Worm (Caenorhabditis elegans): ENCODE data around the gene lido-7.

Gene lido-7

DNA sequence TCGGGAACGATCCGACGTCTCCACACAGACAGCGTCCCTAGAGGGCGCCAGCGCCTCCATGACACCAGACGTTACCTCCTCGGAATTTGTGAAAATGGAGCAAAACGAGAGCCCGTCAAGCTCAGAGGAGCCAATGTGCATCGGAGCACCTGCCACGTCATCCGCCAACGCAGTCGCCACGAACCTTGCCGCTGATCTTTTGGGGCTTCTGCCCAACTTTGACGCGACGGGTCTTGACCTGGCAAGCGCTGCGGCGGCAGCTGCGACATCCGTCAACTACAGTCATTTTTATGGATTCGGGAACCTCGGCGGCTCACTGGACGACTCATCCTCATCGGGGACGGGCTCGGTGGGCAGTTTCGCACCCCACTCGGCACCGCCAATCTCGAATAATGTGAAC is 2.7 kb upstream of the lido-7 start:
- no peak for TF ChIP-seq skn-1 (tag; optimal IDR thresholded peaks at IDR 0.05)
- no peak for TF ChIP-seq mdl-1 (tag; optimal IDR thresholded peaks at IDR 0.05)
- TF ChIP-seq lin-35 (GFP tag; optimal IDR thresholded peaks at IDR 0.05) = no peak
- TF ChIP-seq dsc-1 (tag; optimal IDR thresholded peaks at IDR 0.05) = no peak
- no peak for TF ChIP-seq xbp-1 (tag; optimal IDR thresholded peaks at IDR 0.05)
- TF ChIP-seq Y116A8C.19 (tag; optimal IDR thresholded peaks at IDR 0.05; ENCODE audit: borderline replicate concordance) = no peak
- TF ChIP-seq unc-62 (GFP tag; optimal IDR thresholded peaks at IDR 0.05) = no peak
- no peak for TF ChIP-seq fkh-8 (tag; optimal IDR thresholded peaks at IDR 0.05)
- no peak for TF ChIP-seq ceh-90 (tag; optimal IDR thresholded peaks at IDR 0.05)
- TF ChIP-seq fkh-10 (GFP tag; optimal IDR thresholded peaks at IDR 0.05) = no peak
- TF ChIP-seq F16B12.6 (tag; optimal IDR thresholded peaks at IDR 0.05) = no peak
- no peak for TF ChIP-seq unc-86 (tag; optimal IDR thresholded peaks at IDR 0.05)
- TF ChIP-seq ceh-88 (GFP tag; IDR thresholded peaks at IDR 0.05) = no peak
- no peak for TF ChIP-seq C34B4.2 (tag; optimal IDR thresholded peaks at IDR 0.05)
- TF ChIP-seq snu-23 (GFP tag; optimal IDR thresholded peaks at IDR 0.05) = no peak
- TF ChIP-seq nhr-77 (tag; optimal IDR thresholded peaks at IDR 0.05) = no peak
- TF ChIP-seq pqm-1 (tag; optimal IDR thresholded peaks at IDR 0.05) = no peak
- no peak for TF ChIP-seq zip-4 (GFP tag; optimal IDR thresholded peaks at IDR 0.05)

DNA sequence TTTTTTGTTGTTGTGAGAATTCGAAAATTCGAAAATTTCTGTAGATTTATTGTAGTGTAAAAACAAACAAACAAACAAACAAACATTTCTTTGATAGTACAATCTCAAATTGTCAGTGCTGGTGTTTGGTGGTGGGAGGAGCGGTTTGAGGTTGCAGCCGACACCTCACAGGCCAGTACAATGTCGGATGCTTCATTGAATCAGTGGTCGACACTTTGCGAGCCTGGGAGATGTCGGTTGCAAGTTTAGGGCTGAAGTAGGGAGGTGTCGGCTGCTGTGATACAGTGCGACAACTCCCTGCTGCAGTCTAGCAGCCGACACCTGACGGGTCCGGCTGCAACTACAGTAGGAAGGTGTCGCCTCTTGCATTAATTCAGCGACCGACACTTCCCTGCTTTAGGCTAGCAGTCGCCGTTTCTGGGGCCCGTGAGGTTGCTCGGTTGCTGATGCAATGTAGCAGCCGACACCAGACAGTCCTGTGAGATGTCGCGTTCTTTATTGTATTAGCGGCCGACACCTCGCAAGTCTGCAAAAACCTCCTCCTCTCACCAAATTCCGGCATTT is 2.1 kb upstream of the lido-7 start:
- TF ChIP-seq dsc-1 (tag; optimal IDR thresholded peaks at IDR 0.05) (no peak), snpc-4 (tag; optimal IDR thresholded peaks at IDR 0.05) (peak; percentile 47), lin-15B (tag; optimal IDR thresholded peaks at IDR 0.05) (no peak)

DNA sequence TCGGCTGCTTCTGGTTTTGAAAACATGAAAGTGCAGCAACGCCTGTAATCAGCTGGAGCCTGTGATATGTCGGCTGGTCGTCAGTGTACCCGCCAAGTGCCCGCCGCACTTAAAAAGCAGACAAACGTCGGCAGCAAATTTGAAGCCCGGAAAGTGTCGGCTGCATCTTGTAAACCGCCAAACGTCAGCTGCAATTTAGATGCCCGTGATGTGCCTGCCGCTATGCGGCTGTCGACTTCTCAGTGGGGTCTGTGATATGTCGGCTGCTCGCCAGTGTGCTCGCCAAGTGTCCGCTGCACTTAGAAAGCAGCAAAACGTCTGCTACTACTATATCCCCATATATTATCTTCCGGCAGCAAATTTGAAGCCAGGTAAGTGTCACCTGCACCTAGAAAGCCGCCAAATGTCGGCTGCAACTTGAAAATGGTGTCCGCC is 961 bp upstream of the lido-7 start:
- TF ChIP-seq unc-86 (tag; optimal IDR thresholded peaks at IDR 0.05) (no peak), snpc-4 (tag; optimal IDR thresholded peaks at IDR 0.05) (peak; percentile 2)

DNA sequence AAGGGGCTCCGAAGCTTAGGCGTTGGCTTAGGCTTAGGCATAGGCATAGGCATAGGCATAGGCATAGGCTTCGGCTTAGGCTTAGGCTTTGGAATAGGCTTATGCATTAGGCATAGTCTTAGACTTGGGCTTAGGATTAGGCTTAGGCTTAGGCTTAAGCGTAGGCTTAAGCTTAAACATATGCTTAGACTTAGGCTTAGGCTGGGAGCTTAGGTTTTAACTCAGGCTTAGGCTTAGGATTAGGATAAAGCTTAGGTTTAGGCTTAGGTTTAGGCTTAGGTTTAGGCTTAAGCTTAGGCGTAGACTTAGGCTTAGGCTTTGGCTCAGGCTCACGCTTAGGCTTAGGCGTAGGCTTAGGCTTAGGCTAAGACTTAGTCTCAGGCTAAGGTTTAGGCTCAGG is 2.0 kb downstream of the lido-7 start:
- TF ChIP-seq fkh-4 (tag; optimal IDR thresholded peaks at IDR 0.05; ENCODE audit: borderline replicate concordance) (no peak), efl-1 (optimal IDR thresholded peaks at IDR 0.05) (no peak), efl-1 (GFP tag; optimal IDR thresholded peaks at IDR 0.05 in 1 of 2) (peak in 1 of 2 experiments; percentile 29)

DNA sequence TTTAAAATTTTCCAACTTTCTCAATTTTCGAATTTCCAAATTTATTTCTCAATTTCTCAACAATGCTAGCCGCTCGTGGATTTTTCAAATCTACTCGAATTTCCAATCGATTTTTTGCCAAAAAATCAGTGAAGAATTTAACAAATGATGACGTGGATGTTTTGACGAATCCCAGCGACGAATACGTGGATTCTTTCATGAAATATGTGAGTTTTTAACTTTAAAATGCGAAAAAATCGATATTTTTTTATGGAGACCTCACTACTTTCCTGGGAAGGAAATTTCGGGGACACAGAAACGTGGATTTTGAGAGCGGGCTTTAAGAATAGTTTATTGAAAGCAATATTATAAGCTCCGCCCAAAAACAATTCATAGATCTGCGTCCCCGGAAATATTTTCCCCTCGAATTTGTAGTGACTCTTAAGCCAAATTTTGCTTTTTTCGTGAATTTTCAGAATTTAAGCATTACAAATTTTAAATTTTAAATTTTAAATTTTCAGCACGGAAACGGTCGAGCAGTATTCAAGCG is 3.5 kb downstream of the lido-7 start, which contains the start of gene K08A2.2:
Gene K08A2.2 (plus strand): TSS at position 51 of the 529 bp plus-strand sequence.
- TF ChIP-seq F16B12.6 (tag; optimal IDR thresholded peaks at IDR 0.05) = no peak
- TF ChIP-seq elt-2 (tag; optimal IDR thresholded peaks at IDR 0.05) = peak; percentile 28
- peak in 1 of 2 experiments; percentile 24 for TF ChIP-seq efl-1 (optimal IDR thresholded peaks at IDR 0.05)
- TF ChIP-seq efl-1 (GFP tag; optimal IDR thresholded peaks at IDR 0.05 in 1 of 2) = peak in 1 of 2 experiments; percentile 64
- peak; percentile 16 for TF ChIP-seq egl-13 (tag; optimal IDR thresholded peaks at IDR 0.05)
- TF ChIP-seq vab-15 (tag; optimal IDR thresholded peaks at IDR 0.05) = no peak
- peak; percentile 35 for TF ChIP-seq pax-3 (tag; optimal IDR thresholded peaks at IDR 0.05)
- TF ChIP-seq lir-3 (tag; optimal IDR thresholded peaks at IDR 0.05; ENCODE audit: poor library complexity) = peak; percentile 77
- TF ChIP-seq jun-1 (tag; optimal IDR thresholded peaks at IDR 0.05) = no peak
- TF ChIP-seq nhr-19 (GFP tag; conservative IDR thresholded peaks at IDR 0.05) = peak; percentile 36
- peak; percentile 17; the same call in 1 of the 2 replicates for TF ChIP-seq isw-1 (GFP tag; IDR thresholded peaks at IDR 0.05)
- TF ChIP-seq nhr-85 (tag) = peak; percentile 44
- peak; percentile 48 for TF ChIP-seq nhr-47 (tag; optimal IDR thresholded peaks at IDR 0.05)
- peak; percentile 39 for TF ChIP-seq ceh-90 (tag; optimal IDR thresholded peaks at IDR 0.05)
- TF ChIP-seq grh-1 (GFP tag; IDR thresholded peaks at IDR 0.05) = no peak
- TF ChIP-seq nhr-90 (tag; optimal IDR thresholded peaks at IDR 0.05; ENCODE audit: poor library complexity) = peak; percentile 31
- peak; percentile 73 for TF ChIP-seq unc-98 (GFP tag; IDR thresholded peaks at IDR 0.05)
- TF ChIP-seq xbp-1 (tag; optimal IDR thresholded peaks at IDR 0.05) = peak; percentile 17
- TF ChIP-seq lsy-2 (tag; optimal IDR thresholded peaks at IDR 0.05) = no peak
- peak; percentile 11 for TF ChIP-seq tbx-2 (tag; optimal IDR thresholded peaks at IDR 0.05)
- no peak for TF ChIP-seq elt-3 (tag; optimal IDR thresholded peaks at IDR 0.05)
- TF ChIP-seq nhr-71 (tag; optimal IDR thresholded peaks at IDR 0.05) = peak; percentile 35
- no peak for TF ChIP-seq irx-1 (tag; optimal IDR thresholded peaks at IDR 0.05)
- TF ChIP-seq rnt-1 (tag; optimal IDR thresholded peaks at IDR 0.05) = peak; percentile 51
- TF ChIP-seq ztf-11 (tag; optimal IDR thresholded peaks at IDR 0.05) = peak in 1 of 2 experiments; percentile 54
- no peak for TF ChIP-seq fkh-8 (tag; optimal IDR thresholded peaks at IDR 0.05)

Measured in whole organism, L1 larva.